Fruit fly (Drosophila melanogaster) whole organism, embryonic: ENCODE data around the gene Dlic.

Source experiments
- ATbp ChIP-seq: fragments of 200-800 bp; sonication (Bioruptor generic); optimal IDR thresholded peaks from 2 replicates; lab custom pipeline; 2017; ENCODE audit warnings: missing biosample characterization, mild to moderate bottlenecking, missing genetic modification characterization, missing genetic modification reagents
- Adf1 ChIP-seq: fragments of 200-800 bp; sonication (Bioruptor generic); IDR thresholded peaks from 2 replicates; pipeline ENCODE4 v1.3.6; 2022; ENCODE audit warnings: missing biosample characterization, missing genetic modification characterization
- Atf-2 ChIP-seq: fragments of 200-800 bp; sonication (Bioruptor generic); optimal IDR thresholded peaks from 2 replicates; lab custom pipeline; 2016; ENCODE audit warnings: missing biosample characterization, missing genetic modification characterization
- Bdp1 ChIP-seq: fragments of 200-800 bp; sonication (Bioruptor generic); optimal IDR thresholded peaks from 3 replicates; lab custom pipeline; 2016; ENCODE audit warnings: missing biosample characterization, missing genetic modification characterization
- Bgb ChIP-seq: fragments of 200-800 bp; sonication (Bioruptor generic); IDR thresholded peaks from 2 replicates; pipeline ENCODE4 v1.3.6; 2022; ENCODE audit warnings: missing biosample characterization, missing genetic modification characterization; ENCODE audit not compliant: partially characterized antibody
- CG10147 ChIP-seq: fragments of 200-800 bp; sonication (Bioruptor generic); optimal IDR thresholded peaks from 2 replicates; lab custom pipeline; 2019; ENCODE audit warnings: missing biosample characterization, mild to moderate bottlenecking, missing genetic modification characterization, moderate library complexity
- CG10321 ChIP-seq: fragments of 200-800 bp; sonication (Bioruptor generic); IDR thresholded peaks from 2 replicates; pipeline ENCODE4 v1.3.6; 2022; ENCODE audit warnings: missing biosample characterization, missing genetic modification characterization
- CG11560 ChIP-seq: fragments of 200-800 bp; sonication (Bioruptor generic); IDR thresholded peaks from 3 replicates; pipeline ENCODE4 v1.3.6; 2022; ENCODE audit warnings: missing biosample characterization, missing genetic modification characterization
- CG12769 ChIP-seq: fragments of 200-800 bp; sonication (Bioruptor generic); optimal IDR thresholded peaks from 2 replicates; lab custom pipeline; 2019; ENCODE audit warnings: missing biosample characterization, mild to moderate bottlenecking, missing genetic modification characterization, moderate library complexity
- CG12942 ChIP-seq: fragments of 200-800 bp; sonication (Bioruptor generic); optimal IDR thresholded peaks from 3 replicates; lab custom pipeline; 2016; ENCODE audit warnings: missing biosample characterization, missing genetic modification characterization
- CG13287 ChIP-seq: fragments of 200-800 bp; sonication (Bioruptor generic); IDR thresholded peaks from 2 replicates; pipeline ENCODE4 v1.3.6; 2022; ENCODE audit warnings: missing biosample characterization, missing genetic modification characterization; ENCODE audit not compliant: partially characterized antibody
- CG16813 ChIP-seq: fragments of 200-800 bp; sonication (Bioruptor generic); IDR thresholded peaks from 3 replicates; pipeline ENCODE4 v1.3.6; 2022; ENCODE audit warnings: missing biosample characterization, missing genetic modification characterization; ENCODE audit not compliant: partially characterized antibody
- CG17186 ChIP-seq: fragments of 200-800 bp; sonication (Bioruptor generic); optimal IDR thresholded peaks from 3 replicates; lab custom pipeline; 2017; ENCODE audit warnings: missing biosample characterization, missing genetic modification reagents, missing genetic modification characterization
- CG4404 ChIP-seq: fragments of 200-800 bp; sonication (Bioruptor generic); IDR thresholded peaks from 2 replicates; pipeline ENCODE4 v1.3.6; 2022; ENCODE audit warnings: missing biosample characterization, missing genetic modification characterization
- CG6683 ChIP-seq: fragments of 200-800 bp; sonication (Bioruptor generic); optimal IDR thresholded peaks from 2 replicates; lab custom pipeline; 2017; ENCODE audit warnings: missing biosample characterization, mild to moderate bottlenecking, missing genetic modification characterization, missing genetic modification reagents
- CG6689 ChIP-seq: fragments of 200-800 bp; sonication (Bioruptor generic); IDR thresholded peaks from 2 replicates; pipeline ENCODE4 v1.3.6; 2022; ENCODE audit warnings: missing biosample characterization, missing genetic modification characterization
- CG6765 ChIP-seq: fragments of 200-800 bp; sonication (Bioruptor generic); optimal IDR thresholded peaks from 3 replicates; lab custom pipeline; 2017; ENCODE audit warnings: missing biosample characterization, mild to moderate bottlenecking, missing genetic modification characterization
- CG9609 ChIP-seq: fragments of 200-800 bp; sonication (Bioruptor generic); optimal IDR thresholded peaks from 3 replicates; lab custom pipeline; 2016; ENCODE audit warnings: missing biosample characterization, missing genetic modification characterization
- CoRest ChIP-seq: fragments of 200-800 bp; sonication (Bioruptor generic); optimal IDR thresholded peaks from 3 replicates; lab custom pipeline; 2018; ENCODE audit warnings: missing biosample characterization, mild to moderate bottlenecking, missing genetic modification characterization, moderate library complexity
- D ChIP-seq, 2 experiments: fragments of 200-800 bp in 1 of 2; fragments of >200 bp in 1 of 2; sonication (Bioruptor generic) in 1 of 2; optimal IDR thresholded peaks; 2 replicates in 1 of 2; 3 replicates in 1 of 2; lab custom pipeline; 2017; ENCODE audit warnings: mild to moderate bottlenecking in 1 of 2, missing biosample characterization in 1 of 2, missing genetic modification characterization in 1 of 2, missing genetic modification reagents in 1 of 2
- Deaf1 ChIP-seq: fragments of 200-800 bp; optimal IDR thresholded peaks from 3 replicates; lab custom pipeline; 2019; ENCODE audit warnings: missing biosample characterization, mild to moderate bottlenecking, missing genetic modification characterization, moderate library complexity
- Dll ChIP-seq: fragments of 200-800 bp; sonication (Bioruptor generic); IDR thresholded peaks from 4 replicates; pipeline ENCODE4 v1.3.6; 2022; ENCODE audit warnings: missing biosample characterization, missing genetic modification characterization; ENCODE audit not compliant: partially characterized antibody
- Dref ChIP-seq: fragments of 200-800 bp; sonication (Bioruptor generic); IDR thresholded peaks from 2 replicates; pipeline ENCODE4 v1.3.6; 2022; ENCODE audit warnings: missing biosample characterization, missing genetic modification characterization
- Elba2 ChIP-seq: fragments of 200-800 bp; sonication (Bioruptor generic); optimal IDR thresholded peaks from 3 replicates; lab custom pipeline; 2016; ENCODE audit warnings: missing biosample characterization, missing genetic modification characterization
- Hey ChIP-seq: fragments of 200-800 bp; sonication (Bioruptor generic); optimal IDR thresholded peaks from 3 replicates; lab custom pipeline; 2018; ENCODE audit warnings: missing biosample characterization, mild to moderate bottlenecking, missing genetic modification characterization
- Jarid2 ChIP-seq: fragments of 200-800 bp; sonication (Bioruptor generic); optimal IDR thresholded peaks from 3 replicates; lab custom pipeline; 2017; ENCODE audit warnings: mild to moderate bottlenecking, missing biosample characterization, missing genetic modification reagents, missing genetic modification characterization
- Lim3 ChIP-seq: fragments of 200-800 bp; sonication (Bioruptor generic); IDR thresholded peaks from 2 replicates; pipeline ENCODE4 v1.3.6; 2022; ENCODE audit warnings: missing biosample characterization, missing genetic modification characterization
- MBD-R2 ChIP-seq: fragments of 200-800 bp; sonication (Bioruptor generic); IDR thresholded peaks from 2 replicates; pipeline ENCODE4 v1.3.6; 2022; ENCODE audit warnings: missing biosample characterization, missing genetic modification characterization
- MESR4 ChIP-seq: fragments of 200-800 bp; sonication (Bioruptor generic); optimal IDR thresholded peaks from 2 replicates; lab custom pipeline; 2018; ENCODE audit warnings: missing biosample characterization, mild to moderate bottlenecking, missing genetic modification characterization, moderate library complexity
- PHDP ChIP-seq: fragments of 200-800 bp; sonication (Bioruptor generic); optimal IDR thresholded peaks from 3 replicates; lab custom pipeline; 2018; ENCODE audit warnings: missing biosample characterization, mild to moderate bottlenecking, missing genetic modification characterization, moderate library complexity
- Rx ChIP-seq: fragments of 200-800 bp; sonication (Bioruptor generic); IDR thresholded peaks from 2 replicates; pipeline ENCODE4 v1.3.6; 2022; ENCODE audit warnings: missing biosample characterization, missing genetic modification characterization
- Usf ChIP-seq: fragments of 200-800 bp; sonication (Bioruptor generic); optimal IDR thresholded peaks from 2 replicates; lab custom pipeline; 2017; ENCODE audit warnings: missing genotype, missing biosample characterization, missing genetic modification characterization
- ab ChIP-seq: fragments of 200-800 bp; sonication (Bioruptor generic); optimal IDR thresholded peaks from 2 replicates; lab custom pipeline; 2016; ENCODE audit warnings: missing biosample characterization, missing genetic modification characterization
- az2 ChIP-seq: fragments of 200-800 bp; sonication (Bioruptor generic); optimal IDR thresholded peaks from 3 replicates; lab custom pipeline; 2016; ENCODE audit warnings: missing biosample characterization, missing genetic modification characterization
- bbx ChIP-seq: fragments of 200-800 bp; sonication (Bioruptor generic); IDR thresholded peaks from 2 replicates; pipeline ENCODE4 v1.3.6; 2022; ENCODE audit warnings: missing biosample characterization, missing genetic modification characterization; ENCODE audit not compliant: partially characterized antibody
- chif ChIP-seq, 2 experiments: fragments of 200-800 bp; sonication (Bioruptor generic); optimal IDR thresholded peaks; 3 replicates each; lab custom pipeline; 2016; ENCODE audit warnings: missing biosample characterization in 2 of 2, missing genetic modification characterization in 2 of 2
- fd64A ChIP-seq: fragments of 200-800 bp; sonication (Bioruptor generic); optimal IDR thresholded peaks from 3 replicates; lab custom pipeline; 2018; ENCODE audit warnings: missing biosample characterization, mild to moderate bottlenecking, missing genetic modification characterization
- gcm2 ChIP-seq: fragments of 200-800 bp; sonication (Bioruptor generic); optimal IDR thresholded peaks from 2 replicates; lab custom pipeline; 2016; ENCODE audit warnings: missing biosample characterization, missing genetic modification characterization
- her ChIP-seq: fragments of 200-800 bp; sonication (Bioruptor generic); optimal IDR thresholded peaks from 2 replicates; lab custom pipeline; 2016; ENCODE audit warnings: missing biosample characterization, missing genetic modification characterization
- insv ChIP-seq, 2 experiments: fragments of 200-800 bp; sonication (Bioruptor generic); optimal IDR thresholded peaks; 3 replicates each; lab custom pipeline; 2016 to 2018; ENCODE audit warnings: missing biosample characterization in 2 of 2, missing genetic modification characterization in 2 of 2
- inv ChIP-seq: fragments of 200-800 bp; sonication (Bioruptor generic); IDR thresholded peaks from 2 replicates; pipeline ENCODE4 v1.3.6; 2022; ENCODE audit warnings: missing biosample characterization, missing genetic modification characterization; ENCODE audit not compliant: partially characterized antibody
- maf-S ChIP-seq: fragments of 200-800 bp; sonication (Bioruptor generic); optimal IDR thresholded peaks from 2 replicates; lab custom pipeline; 2016; ENCODE audit warnings: missing biosample characterization, missing genetic modification characterization
- nom ChIP-seq: fragments of 200-800 bp; sonication (Bioruptor generic); optimal IDR thresholded peaks from 2 replicates; lab custom pipeline; 2017; ENCODE audit warnings: missing biosample characterization, missing genetic modification characterization, mild to moderate bottlenecking, moderate library complexity, missing genetic modification reagents
- onecut ChIP-seq: fragments of 200-800 bp; sonication (Bioruptor generic); IDR thresholded peaks from 2 replicates; pipeline ENCODE4 v1.3.6; 2022; ENCODE audit warnings: missing biosample characterization, missing genetic modification characterization
- phol ChIP-seq: fragments of 200-800 bp; sonication (Bioruptor generic); optimal IDR thresholded peaks from 3 replicates; lab custom pipeline; 2018; ENCODE audit warnings: missing biosample characterization, mild to moderate bottlenecking, missing genetic modification characterization, moderate library complexity
- pzg ChIP-seq: fragments of 200-800 bp; sonication (Bioruptor generic); optimal IDR thresholded peaks from 3 replicates; lab custom pipeline; 2018; ENCODE audit warnings: missing biosample characterization, mild to moderate bottlenecking, missing genetic modification characterization, moderate library complexity
- rib ChIP-seq: fragments of 200-800 bp; sonication (Bioruptor generic); IDR thresholded peaks from 2 replicates; pipeline ENCODE4 v1.3.6; 2022; ENCODE audit warnings: missing biosample characterization, missing genetic modification characterization
- seq ChIP-seq: fragments of 200-800 bp; sonication (Bioruptor generic); IDR thresholded peaks from 2 replicates; pipeline ENCODE4 v1.3.6; 2022; ENCODE audit warnings: missing biosample characterization, missing genetic modification characterization
- sug ChIP-seq: fragments of 200-800 bp; optimal IDR thresholded peaks from 2 replicates; lab custom pipeline; 2019; ENCODE audit warnings: missing biosample characterization, mild to moderate bottlenecking, missing genetic modification characterization, moderate library complexity

Gene Dlic

dm6 chrX:11124126-11124748 lies 30.0 kb upstream of the Dlic start, which contains the start of gene CG11122:
CG11122 (minus strand) TSS chrX:11124726.
- TF ChIP-seq Usf (GFP tag; lab: Kevin White, UChicago) (no peak), CG11560 (tag; lab: Robert Waterston, UW) (no peak), seq (no peak), MBD-R2 (GFP tag; lab: Robert Waterston, UW) (0 out of 2 replicates have a peak, but pooled peaks have one; percentile 26), CG6683 (GFP tag; lab: Kevin White, UChicago) (no peak), ATbp (no peak), onecut (GFP tag; lab: Robert Waterston, UW) (peak; percentile 87), Atf-2 (no peak), Bgb (GFP tag; lab: Robert Waterston, UW) (peak; percentile 74), rib (GFP tag; lab: Robert Waterston, UW) (no peak), D (optimal IDR thresholded peaks at IDR 0.05; lab: Kevin White, UChicago) (no peak), D (GFP tag; optimal IDR thresholded peaks at IDR 0.05; lab: Kevin White, UChicago) (no peak), ab (GFP tag; lab: Kevin White, UChicago) (no peak), Deaf1 (tag; lab: Kevin White, UChicago) (peak; percentile 64), sug (tag; lab: Kevin White, UChicago) (no peak), CG10321 (peak; percentile 39; the same call in 1 of the 2 replicates), CG4404 (GFP tag; lab: Robert Waterston, UW) (no peak), Jarid2 (GFP tag; lab: Kevin White, UChicago) (no peak), Lim3 (no peak), Dll (GFP tag; lab: Robert Waterston, UW) (no peak), az2 (GFP tag; lab: Kevin White, UChicago) (no peak), Dref (GFP tag; lab: Robert Waterston, UW) (peak; percentile 69), insv (GFP tag; optimal IDR thresholded peaks at IDR 0.05; lab: Kevin White, UChicago) (no peak), CoRest (no peak), Hey (tag; lab: Kevin White, UChicago) (no peak), MESR4 (GFP tag; lab: Kevin White, UChicago) (peak; percentile 49), Elba2 (peak; percentile 84), Adf1 (GFP tag; lab: Robert Waterston, UW) (peak; percentile 10; the same call in 1 of the 2 replicates), inv (GFP tag; lab: Robert Waterston, UW) (no peak; the same call in 1 of the 2 replicates), CG10147 (GFP tag; lab: Kevin White, UChicago) (no peak), CG17186 (GFP tag; lab: Kevin White, UChicago) (no peak), nom (GFP tag; lab: Kevin White, UChicago) (peak; percentile 50), her (GFP tag; lab: Kevin White, UChicago) (no peak), fd64A (GFP tag; lab: Kevin White, UChicago) (no peak), CG6689 (GFP tag; lab: Robert Waterston, UW) (no peak), chif (GFP tag; optimal IDR thresholded peaks at IDR 0.05; lab: Kevin White, UChicago) (no peak), CG12769 (tag; lab: Kevin White, UChicago) (no peak), Rx (no peak), CG12942 (no peak), phol (peak; percentile 58), CG6765 (GFP tag; lab: Kevin White, UChicago) (no peak), bbx (GFP tag; lab: Robert Waterston, UW) (peak; percentile 25), Bdp1 (GFP tag; lab: Kevin White, UChicago) (no peak), CG13287 (no peak), pzg (GFP tag; lab: Kevin White, UChicago) (no peak), PHDP (no peak), CG16813 (no peak), CG9609 (GFP tag; lab: Kevin White, UChicago) (no peak), gcm2 (GFP tag; lab: Kevin White, UChicago) (no peak), maf-S (GFP tag; lab: Kevin White, UChicago) (no peak)
